Fruit fly (Drosophila melanogaster) Kc167 (cell line): ENCODE results near the gene CG11619.

Experiments
- h ChIP-seq: fragments of >200 bp; optimal IDR thresholded peaks from 3 replicates; lab custom pipeline; 2018; ENCODE audit warnings: missing external identifiers
- insv ChIP-seq: fragments of >200 bp; optimal IDR thresholded peaks from 3 replicates; lab custom pipeline; 2018; ENCODE audit warnings: missing external identifiers
- psq ChIP-seq: fragments of >200 bp; optimal IDR thresholded peaks from 2 replicates; lab custom pipeline; 2017; ENCODE audit warnings: missing external identifiers

DNA sequence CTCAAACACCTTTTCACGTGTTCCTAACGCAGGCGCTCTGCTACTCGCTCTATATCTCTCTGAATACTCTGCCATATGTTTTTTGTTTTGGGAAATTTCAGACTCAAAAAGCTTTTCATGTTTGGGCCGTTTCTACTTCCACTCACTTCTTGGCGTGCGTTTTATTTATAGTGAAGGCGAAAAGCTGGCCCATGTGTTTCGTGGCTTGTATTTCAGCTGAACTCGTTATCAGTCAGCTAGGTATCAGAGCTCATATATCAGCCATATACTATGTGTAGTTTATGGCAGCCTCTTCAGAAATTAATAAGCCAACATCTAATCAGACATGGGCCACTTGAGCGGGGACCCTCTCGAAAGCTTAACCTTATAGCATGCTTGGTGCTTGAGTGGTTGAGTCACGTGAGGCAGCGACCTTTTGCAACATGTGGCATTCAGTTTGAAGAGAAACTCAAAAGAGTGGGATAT is 6.4 kb upstream of the CG11619 start:
- TF ChIP-seq h (lab: Kevin White, UChicago) (no peak), psq (lab: Kevin White, UChicago) (no peak), insv (lab: Kevin White, UChicago) (no peak)
